Fruit fly (Drosophila melanogaster) whole organism, wandering third instar larva: ENCODE measurements around the gene CG13724.

Experiments
- Abd-B ChIP-seq: fragments of >200 bp; optimal IDR thresholded peaks from 2 replicates; lab custom pipeline; 2017; ENCODE audit warnings: missing biosample characterization, missing genetic modification characterization
- CG32264 ChIP-seq: fragments of 200-800 bp; sonication (Bioruptor generic); optimal IDR thresholded peaks from 2 replicates; lab custom pipeline; 2016; ENCODE audit warnings: missing biosample characterization, missing genetic modification characterization
- CG9705 ChIP-seq: fragments of 200-800 bp; sonication (Bioruptor generic); optimal IDR thresholded peaks from 2 replicates; lab custom pipeline; 2018; ENCODE audit warnings: missing biosample characterization, mild to moderate bottlenecking, missing genetic modification characterization
- CrebA ChIP-seq: fragments of 200-800 bp; sonication (Bioruptor generic); optimal IDR thresholded peaks from 2 replicates; lab custom pipeline; 2016; ENCODE audit warnings: missing biosample characterization, mild to moderate bottlenecking, missing genetic modification characterization, borderline replicate concordance
- Dfd ChIP-seq: fragments of >200 bp; optimal IDR thresholded peaks from 2 replicates; lab custom pipeline; 2017; ENCODE audit warnings: missing biosample characterization, missing genetic modification characterization
- Dif ChIP-seq: fragments of 200-275, 200-300 bp; sonication (Bioruptor generic); optimal IDR thresholded peaks from 2 replicates; lab custom pipeline; 2018; ENCODE audit warnings: missing biosample characterization, missing genetic modification characterization; ENCODE audit not compliant: partially characterized antibody
- GATAd ChIP-seq: sonication (Bioruptor generic); optimal IDR thresholded peaks from 2 replicates; lab custom pipeline; 2016; ENCODE audit warnings: missing biosample characterization, missing genetic modification characterization
- HLH106 ChIP-seq: fragments of 200-800 bp; optimal IDR thresholded peaks from 3 replicates; lab custom pipeline; 2019; ENCODE audit warnings: missing biosample characterization, mild to moderate bottlenecking, missing genetic modification characterization, moderate library complexity
- Hnf4 ChIP-seq: fragments of 200-800 bp; sonication (Bioruptor generic); optimal IDR thresholded peaks from 2 replicates; lab custom pipeline; 2016; ENCODE audit warnings: missing biosample characterization, mild to moderate bottlenecking, missing genetic modification characterization
- Hr78 ChIP-seq: fragments of >200 bp; optimal IDR thresholded peaks from 2 replicates; lab custom pipeline; 2017; ENCODE audit warnings: missing biosample characterization, missing genetic modification characterization
- Hr83 ChIP-seq: fragments of 200-300 bp; sonication (Bioruptor generic); optimal IDR thresholded peaks from 2 replicates; lab custom pipeline; 2016; ENCODE audit warnings: missing biosample characterization, mild to moderate bottlenecking, missing genetic modification characterization, moderate library complexity; ENCODE audit not compliant: poor library complexity, severe bottlenecking
- Jra ChIP-seq: sonication (Bioruptor generic); optimal IDR thresholded peaks from 2 replicates; lab custom pipeline; 2016; ENCODE audit warnings: missing biosample characterization, missing genetic modification characterization
- Myc ChIP-seq: fragments of >200 bp; optimal IDR thresholded peaks from 2 replicates; lab custom pipeline; 2017
- N ChIP-seq: fragments of >200 bp; optimal IDR thresholded peaks from 2 replicates; lab custom pipeline; 2018; ENCODE audit warnings: missing biosample characterization, missing external identifiers, missing genetic modification characterization
- Rel ChIP-seq, 2 experiments: fragments of 200-800 bp; sonication (Bioruptor generic) in 1 of 2; optimal IDR thresholded peaks; 2 replicates in 1 of 2; 3 replicates in 1 of 2; lab custom pipeline; 2016 to 2019; ENCODE audit warnings: mild to moderate bottlenecking in 2 of 2, missing biosample characterization in 2 of 2, missing genetic modification characterization in 2 of 2, moderate library complexity in 1 of 2
- Sp1 ChIP-seq: fragments of 200-800 bp; sonication (Bioruptor generic); optimal IDR thresholded peaks from 3 replicates; lab custom pipeline; 2019; ENCODE audit warnings: missing biosample characterization, mild to moderate bottlenecking, missing genetic modification characterization, moderate library complexity
- Vsx2 ChIP-seq: fragments of 200-300, 225-300 bp; sonication (Bioruptor generic); optimal IDR thresholded peaks from 2 replicates; lab custom pipeline; 2018; ENCODE audit warnings: missing biosample characterization, missing genetic modification characterization; ENCODE audit not compliant: partially characterized antibody
- br ChIP-seq: fragments of 200-800 bp; sonication (Bioruptor generic); optimal IDR thresholded peaks from 2 replicates; lab custom pipeline; 2016; ENCODE audit warnings: missing biosample characterization, missing genetic modification characterization
- brk ChIP-seq: fragments of 200-800 bp; sonication (Bioruptor generic); optimal IDR thresholded peaks from 2 replicates; lab custom pipeline; 2016; ENCODE audit warnings: missing biosample characterization, mild to moderate bottlenecking, missing genetic modification characterization
- dl ChIP-seq, 2 experiments: fragments of 175-275, 200-275 bp in 1 of 2; fragments of 200-275 bp in 1 of 2; sonication (Bioruptor generic); optimal IDR thresholded peaks; lab custom pipeline; 2018; ENCODE audit warnings: mild to moderate bottlenecking in 2 of 2, missing biosample characterization in 2 of 2, missing genetic modification characterization in 2 of 2, moderate library complexity in 2 of 2; ENCODE audit not compliant: partially characterized antibody in 2 of 2, insufficient read depth in 1 of 2
- dmrt93B ChIP-seq: fragments of 200-800 bp; sonication (Bioruptor generic); optimal IDR thresholded peaks from 2 replicates; lab custom pipeline; 2018; ENCODE audit warnings: missing biosample characterization, mild to moderate bottlenecking, missing genetic modification characterization
- dsf ChIP-seq: sonication (Bioruptor generic); optimal IDR thresholded peaks from 2 replicates; lab custom pipeline; 2016; ENCODE audit warnings: missing biosample characterization, missing genetic modification characterization, borderline replicate concordance
- ey ChIP-seq: fragments of 200-800 bp; sonication (Bioruptor generic); optimal IDR thresholded peaks from 2 replicates; lab custom pipeline; 2016; ENCODE audit warnings: missing biosample characterization, missing genetic modification characterization
- fru ChIP-seq: fragments of 200-800 bp; sonication (Bioruptor generic); optimal IDR thresholded peaks from 3 replicates; lab custom pipeline; 2016; ENCODE audit warnings: missing biosample characterization, mild to moderate bottlenecking, missing genetic modification characterization
- h ChIP-seq: fragments of 200-800 bp; sonication (Bioruptor generic); optimal IDR thresholded peaks from 3 replicates; lab custom pipeline; 2016; ENCODE audit warnings: missing biosample characterization, mild to moderate bottlenecking, missing genetic modification characterization
- jim ChIP-seq: fragments of 175-275, 200-325 bp; sonication (Bioruptor generic); optimal IDR thresholded peaks from 2 replicates; lab custom pipeline; 2016; ENCODE audit warnings: missing biosample characterization, mild to moderate bottlenecking, missing genetic modification characterization
- lola ChIP-seq: fragments of >200 bp; optimal IDR thresholded peaks from 2 replicates; lab custom pipeline; 2017; ENCODE audit warnings: missing biosample characterization, missing genetic modification characterization
- pan ChIP-seq: fragments of >200 bp; optimal IDR thresholded peaks from 2 replicates; lab custom pipeline; 2017
- psq ChIP-seq: fragments of 200-800 bp; sonication (Bioruptor generic); optimal IDR thresholded peaks from 3 replicates; lab custom pipeline; 2017; ENCODE audit warnings: missing biosample characterization, mild to moderate bottlenecking, missing genetic modification characterization, moderate library complexity
- rgr ChIP-seq: fragments of 200-800 bp; sonication (Bioruptor generic); optimal IDR thresholded peaks from 3 replicates; lab custom pipeline; 2016; ENCODE audit warnings: missing biosample characterization, mild to moderate bottlenecking, missing genetic modification characterization
- sage ChIP-seq: fragments of 200-800 bp; sonication (Bioruptor generic); optimal IDR thresholded peaks from 2 replicates; lab custom pipeline; 2016; ENCODE audit warnings: missing biosample characterization, mild to moderate bottlenecking, missing genetic modification characterization
- tai ChIP-seq: sonication (Bioruptor generic); optimal IDR thresholded peaks from 2 replicates; lab custom pipeline; 2016; ENCODE audit warnings: missing biosample characterization, missing genetic modification characterization
- usp ChIP-seq: fragments of >200 bp; optimal IDR thresholded peaks from 2 replicates; lab custom pipeline; 2017; ENCODE audit warnings: missing biosample characterization, missing genetic modification characterization

The CG13724 gene

dm6 chr3L:17322541-17322940, at the start of gene CG13724:
CG13724 (plus strand) TSS chr3L:17322841.
- TF ChIP-seq brk (GFP tag; lab: Kevin White, UChicago) (no peak), Vsx2 (no peak), Hr78 (no peak), Hr83 (GFP tag; lab: Kevin White, UChicago) (no peak), sage (no peak), Myc (lab: Kevin White, UChicago) (no peak), h (GFP tag; lab: Kevin White, UChicago) (no peak), br (no peak), fru (no peak), pan (lab: Kevin White, UChicago) (no peak), rgr (no peak), ey (no peak), psq (GFP tag; lab: Kevin White, UChicago) (no peak)

- TF ChIP-seq sage: no peak
- no peak for TF ChIP-seq CrebA (GFP tag; lab: Kevin White, UChicago)
- TF ChIP-seq lola (GFP tag; lab: Kevin White, UChicago): no peak
- TF ChIP-seq jim (GFP tag; lab: Kevin White, UChicago): no peak
- TF ChIP-seq dl (GFP tag; optimal IDR thresholded peaks at IDR 0.05; lab: Kevin White, UChicago; ENCODE audit: insufficient read depth in 1 of 2, partially characterized antibody in 2 of 2): no peak
- no peak for TF ChIP-seq brk (GFP tag; lab: Kevin White, UChicago)
- no peak for TF ChIP-seq CG32264 (GFP tag; lab: Kevin White, UChicago)
- no peak for TF ChIP-seq Hr78
- TF ChIP-seq usp: no peak
- TF ChIP-seq psq (GFP tag; lab: Kevin White, UChicago): no peak
- no peak for TF ChIP-seq ey
- TF ChIP-seq Myc (lab: Kevin White, UChicago): no peak
Observed at dm6 chr3L:17292205-17292604, 30.4 kb upstream of the CG13724 start.

dm6 chr3L:17310509-17310908, 12.1 kb upstream of the CG13724 start:
- TF ChIP-seq Dfd (GFP tag; lab: Kevin White, UChicago): no peak
- TF ChIP-seq h (GFP tag; lab: Kevin White, UChicago): no peak
- no peak for TF ChIP-seq brk (GFP tag; lab: Kevin White, UChicago)
- no peak for TF ChIP-seq GATAd
- TF ChIP-seq rgr: no peak
- TF ChIP-seq fru: no peak
- no peak for TF ChIP-seq sage
- TF ChIP-seq Rel (GFP tag; optimal IDR thresholded peaks at IDR 0.05; lab: Kevin White, UChicago): no peak
- TF ChIP-seq Rel (tag; optimal IDR thresholded peaks at IDR 0.05; lab: Kevin White, UChicago): no peak
- TF ChIP-seq Dif (GFP tag; lab: Kevin White, UChicago): no peak
- TF ChIP-seq N: no peak
- TF ChIP-seq CrebA (GFP tag; lab: Kevin White, UChicago): no peak
- no peak for TF ChIP-seq lola (GFP tag; lab: Kevin White, UChicago)
- TF ChIP-seq Abd-B (GFP tag; lab: Kevin White, UChicago): no peak
- TF ChIP-seq br: no peak
- TF ChIP-seq dmrt93B (GFP tag; lab: Kevin White, UChicago): no peak

DNA sequence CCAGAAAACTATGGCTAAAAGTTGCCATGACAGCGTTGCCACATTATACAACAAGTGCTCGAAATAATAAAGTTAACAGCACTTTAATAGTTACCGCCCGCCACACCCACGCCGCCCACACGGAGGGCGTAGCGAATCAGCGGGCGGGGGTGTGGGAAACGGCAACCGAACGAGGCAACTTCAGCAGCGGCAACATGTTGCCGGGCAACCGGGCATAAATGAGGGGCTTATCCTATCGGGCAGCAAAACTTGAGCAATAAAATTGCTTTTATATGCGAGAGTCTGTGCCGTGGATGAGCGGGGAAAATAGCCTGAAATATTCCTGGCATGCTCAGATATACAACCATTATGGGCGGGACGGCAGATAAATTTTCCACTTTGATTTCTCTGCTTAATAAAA, 6.4 kb upstream of the CG13724 start:
- no peak for TF ChIP-seq Sp1 (GFP tag; lab: Kevin White, UChicago)
- no peak for TF ChIP-seq Jra (GFP tag; lab: Kevin White, UChicago)
- TF ChIP-seq dsf (GFP tag; lab: Kevin White, UChicago): no peak
- TF ChIP-seq CG9705 (GFP tag; lab: Kevin White, UChicago): no peak
- no peak for TF ChIP-seq h (GFP tag; lab: Kevin White, UChicago)
- no peak for TF ChIP-seq HLH106 (tag; lab: Kevin White, UChicago)
- TF ChIP-seq dmrt93B (GFP tag; lab: Kevin White, UChicago): no peak
- TF ChIP-seq CG32264 (GFP tag; lab: Kevin White, UChicago): no peak
- no peak for TF ChIP-seq Dif (GFP tag; lab: Kevin White, UChicago)
- no peak for TF ChIP-seq ey
- no peak for TF ChIP-seq Abd-B (GFP tag; lab: Kevin White, UChicago)
- no peak for TF ChIP-seq psq (GFP tag; lab: Kevin White, UChicago)
- TF ChIP-seq N: no peak
- no peak for TF ChIP-seq GATAd
- no peak for TF ChIP-seq Vsx2

DNA sequence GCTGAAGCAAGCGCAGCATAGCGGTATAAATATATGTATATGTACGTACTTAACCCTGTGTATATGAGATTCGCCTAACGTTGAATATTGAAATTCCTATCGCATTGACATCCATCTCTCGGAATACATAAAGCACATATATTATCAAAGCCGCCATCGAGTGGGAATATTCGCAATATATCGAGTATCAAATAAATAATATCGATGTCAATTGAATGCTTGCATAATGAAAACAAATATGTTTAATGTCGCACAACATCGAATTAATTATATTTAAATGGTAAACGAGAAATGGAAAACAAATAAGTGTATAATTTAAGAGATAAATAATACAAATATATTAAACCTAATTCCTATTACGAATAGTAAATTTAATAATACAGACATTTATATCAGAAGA, 1.9 kb upstream of the CG13724 start, which contains the start of gene ND-24L:
Gene ND-24L, minus strand, starts transcription at position 101 of the 400 bp plus-strand sequence.
- TF ChIP-seq jim (GFP tag; lab: Kevin White, UChicago) (no peak), Hnf4 (GFP tag; lab: Kevin White, UChicago) (no peak), Myc (lab: Kevin White, UChicago) (no peak), tai (GFP tag; lab: Kevin White, UChicago) (no peak)
